Worm (Caenorhabditis elegans) whole organism, late embryonic: ENCODE measurements around the gene R08A2.2.
A peak's percentile ranks its signal among the peaks of the same experiment; 100 is the strongest.

Source experiments
- K02D7.2 ChIP-seq: sonication (generic microtip); optimal IDR thresholded peaks from 2 replicates; lab custom pipeline; 2017; ENCODE audit warnings: mild to moderate bottlenecking, missing genetic modification characterization, missing compliant biosample characterization
- K09A11.1 ChIP-seq: sonication (generic microtip); optimal IDR thresholded peaks from 2 replicates; lab custom pipeline; 2017; ENCODE audit warnings: antibody characterized with exemption, mild to moderate bottlenecking, missing genetic modification characterization, missing compliant biosample characterization; ENCODE audit not compliant: insufficient read depth
- T23F11.4 ChIP-seq: fragments of 200-800 bp; sonication (Bioruptor generic); optimal IDR thresholded peaks from 2 replicates; lab custom pipeline; 2018; ENCODE audit warnings: mild to moderate bottlenecking, missing genetic modification characterization, missing compliant biosample characterization
- Y22D7AL.16 ChIP-seq: sonication (generic microtip); optimal IDR thresholded peaks from 2 replicates; lab custom pipeline; 2016; ENCODE audit warnings: missing genetic modification characterization, missing compliant biosample characterization
- ahr-1 ChIP-seq: sonication (generic microtip); optimal IDR thresholded peaks from 2 replicates; lab custom pipeline; 2016; ENCODE audit warnings: missing genetic modification characterization, missing compliant biosample characterization
- ceh-14 ChIP-seq: sonication (generic microtip); optimal IDR thresholded peaks from 2 replicates; lab custom pipeline; 2016; ENCODE audit warnings: missing genotype, missing genetic modification characterization, missing compliant biosample characterization
- ceh-19 ChIP-seq: fragments of 200-800 bp; sonication (Bioruptor generic); optimal IDR thresholded peaks from 2 replicates; lab custom pipeline; 2018; ENCODE audit warnings: mild to moderate bottlenecking, missing genetic modification characterization, missing compliant biosample characterization
- ceh-22 ChIP-seq: sonication (generic microtip); optimal IDR thresholded peaks from 2 replicates; lab custom pipeline; 2017; ENCODE audit warnings: missing biosample characterization, missing genetic modification characterization
- ceh-24 ChIP-seq: sonication (generic microtip); optimal IDR thresholded peaks from 2 replicates; lab custom pipeline; 2016; ENCODE audit warnings: mild to moderate bottlenecking, missing genetic modification characterization, missing compliant biosample characterization
- ceh-30 ChIP-seq: fragments of 150-350 bp; optimal IDR thresholded peaks from 2 replicates; lab custom pipeline; 2014; ENCODE audit warnings: missing biosample characterization, missing genetic modification characterization
- ceh-34 ChIP-seq: sonication (generic microtip); optimal IDR thresholded peaks from 2 replicates; lab custom pipeline; 2016; ENCODE audit warnings: mild to moderate bottlenecking, missing genetic modification characterization, missing compliant biosample characterization
- ceh-6 ChIP-seq: fragments of 200-800 bp; sonication (Bioruptor generic); optimal IDR thresholded peaks from 2 replicates; lab custom pipeline; 2018; ENCODE audit warnings: mild to moderate bottlenecking, missing genetic modification characterization, missing compliant biosample characterization
- ceh-9 ChIP-seq: sonication (generic microtip); optimal IDR thresholded peaks from 2 replicates; lab custom pipeline; 2016; ENCODE audit warnings: mild to moderate bottlenecking, missing genetic modification characterization, inconsistent platforms, missing compliant biosample characterization
- dmd-4 ChIP-seq: sonication (generic microtip); optimal IDR thresholded peaks from 2 replicates; lab custom pipeline; 2016; ENCODE audit warnings: borderline replicate concordance, missing genetic modification characterization, missing compliant biosample characterization
- elt-4 ChIP-seq: sonication (generic microtip); optimal IDR thresholded peaks from 2 replicates; lab custom pipeline; 2016; ENCODE audit warnings: missing genetic modification characterization, missing compliant biosample characterization
- ets-4 ChIP-seq: sonication (generic microtip); optimal IDR thresholded peaks from 2 replicates; lab custom pipeline; 2016; ENCODE audit warnings: missing genetic modification characterization, missing compliant biosample characterization
- eyg-1 ChIP-seq: sonication (generic microtip); optimal IDR thresholded peaks from 2 replicates; lab custom pipeline; 2016; ENCODE audit warnings: missing genotype, missing genetic modification characterization, missing compliant biosample characterization
- fax-1 ChIP-seq: sonication (generic microtip); optimal IDR thresholded peaks from 2 replicates; lab custom pipeline; 2016; ENCODE audit warnings: missing genotype, missing genetic modification characterization, missing compliant biosample characterization
- fkh-6 ChIP-seq: sonication (generic microtip); optimal IDR thresholded peaks from 2 replicates; lab custom pipeline; 2016; ENCODE audit warnings: missing genetic modification characterization, missing compliant biosample characterization
- hlh-13 ChIP-seq: fragments of 200-800 bp; sonication (Bioruptor generic); optimal IDR thresholded peaks from 2 replicates; lab custom pipeline; 2018; ENCODE audit warnings: mild to moderate bottlenecking, missing genetic modification characterization, missing compliant biosample characterization
- hlh-15 ChIP-seq: sonication (generic microtip); optimal IDR thresholded peaks from 2 replicates; lab custom pipeline; 2016; ENCODE audit warnings: missing genetic modification characterization, missing compliant biosample characterization
- hlh-30 ChIP-seq: sonication (generic microtip); optimal IDR thresholded peaks from 2 replicates; lab custom pipeline; 2017; ENCODE audit warnings: antibody characterized with exemption, missing genetic modification characterization, missing compliant biosample characterization; ENCODE audit not compliant: insufficient read depth
- hlh-6 ChIP-seq: sonication (generic microtip); optimal IDR thresholded peaks from 2 replicates; lab custom pipeline; 2016; ENCODE audit warnings: missing genotype, missing genetic modification characterization, missing compliant biosample characterization
- hlh-8 ChIP-seq: sonication (generic microtip); optimal IDR thresholded peaks from 2 replicates; lab custom pipeline; 2016; ENCODE audit warnings: missing genotype, missing genetic modification characterization, missing compliant biosample characterization
- lin-11 ChIP-seq: fragments of 200-800 bp; sonication (Bioruptor generic); optimal IDR thresholded peaks from 2 replicates; lab custom pipeline; 2018; ENCODE audit warnings: mild to moderate bottlenecking, missing genetic modification characterization, missing compliant biosample characterization
- madf-2 ChIP-seq: sonication (generic microtip); optimal IDR thresholded peaks from 2 replicates; lab custom pipeline; 2017; ENCODE audit warnings: missing genetic modification characterization, missing compliant biosample characterization
- nfya-1 ChIP-seq: sonication (generic microtip); optimal IDR thresholded peaks from 2 replicates; lab custom pipeline; 2017; ENCODE audit warnings: missing genetic modification characterization, mild to moderate bottlenecking, missing compliant biosample characterization, antibody characterized with exemption, moderate library complexity
- nhr-232 ChIP-seq: sonication (generic microtip); optimal IDR thresholded peaks from 2 replicates; lab custom pipeline; 2016; ENCODE audit warnings: missing genetic modification characterization, missing compliant biosample characterization
- npax-4 ChIP-seq: sonication (generic microtip); optimal IDR thresholded peaks from 2 replicates; lab custom pipeline; 2016; ENCODE audit warnings: missing genetic modification characterization, missing compliant biosample characterization
- odd-2 ChIP-seq: sonication (generic microtip); optimal IDR thresholded peaks from 2 replicates; lab custom pipeline; 2017; ENCODE audit warnings: antibody characterized with exemption, mild to moderate bottlenecking, missing genetic modification characterization, missing compliant biosample characterization
- pag-3 ChIP-seq: sonication (generic microtip); optimal IDR thresholded peaks from 2 replicates; lab custom pipeline; 2016; ENCODE audit warnings: missing compliant biosample characterization, missing genetic modification characterization, borderline replicate concordance
- pat-9 ChIP-seq: fragments of 200-800 bp; sonication (Bioruptor generic); optimal IDR thresholded peaks from 2 replicates; lab custom pipeline; 2018; ENCODE audit warnings: mild to moderate bottlenecking, missing genetic modification characterization, moderate library complexity, missing compliant biosample characterization
- pha-2 ChIP-seq: sonication (generic microtip); optimal IDR thresholded peaks from 2 replicates; lab custom pipeline; 2017; ENCODE audit warnings: mild to moderate bottlenecking, missing genetic modification characterization, missing compliant biosample characterization
- pqm-1 ChIP-seq: sonication (generic microtip); optimal IDR thresholded peaks from 2 replicates; lab custom pipeline; 2016; ENCODE audit warnings: missing genetic modification characterization, missing compliant biosample characterization
- pros-1 ChIP-seq: fragments of 150-350 bp; optimal IDR thresholded peaks from 2 replicates; lab custom pipeline; 2014; ENCODE audit warnings: missing biosample characterization, missing genetic modification reagents, missing genetic modification characterization
- sdc-2 ChIP-seq: sonication (generic microtip); optimal IDR thresholded peaks from 2 replicates; lab custom pipeline; 2016; ENCODE audit warnings: missing genotype, missing genetic modification characterization, missing compliant biosample characterization
- sox-2 ChIP-seq: fragments of 200-800 bp; sonication (Bioruptor generic); IDR thresholded peaks from 2 replicates; pipeline ENCODE4 v1.3.6; 2022; ENCODE audit warnings: missing genetic modification reagents, missing genetic modification characterization, missing compliant biosample characterization
- sox-4 ChIP-seq: sonication (generic microtip); optimal IDR thresholded peaks from 2 replicates; lab custom pipeline; 2017; ENCODE audit warnings: mild to moderate bottlenecking, missing genetic modification characterization, inconsistent platforms, missing compliant biosample characterization
- tbx-2 ChIP-seq: sonication (generic microtip); optimal IDR thresholded peaks from 2 replicates; lab custom pipeline; 2016; ENCODE audit warnings: missing genetic modification characterization, missing compliant biosample characterization
- tbx-7 ChIP-seq: sonication (generic microtip); optimal IDR thresholded peaks from 2 replicates; lab custom pipeline; 2016; ENCODE audit warnings: missing genotype, missing genetic modification characterization, missing compliant biosample characterization
- ttx-3 ChIP-seq: sonication (generic microtip); optimal IDR thresholded peaks from 2 replicates; lab custom pipeline; 2016; ENCODE audit warnings: missing genetic modification reagents, missing genetic modification characterization, missing compliant biosample characterization
- unc-3 ChIP-seq, 2 experiments: fragments of 200-800 bp in 1 of 2; sonication (Bioruptor generic) in 1 of 2; sonication (generic microtip) in 1 of 2; conservative IDR thresholded peaks in 1 of 2; optimal IDR thresholded peaks in 1 of 2; 2 replicates each; pipeline versions ENCODE4 v1.3.6 to Lab custom; 2016 to 2022; ENCODE audit warnings: missing compliant biosample characterization in 2 of 2, missing genetic modification characterization in 2 of 2, missing genetic modification reagents in 1 of 2
- unc-42 ChIP-seq: sonication (generic microtip); optimal IDR thresholded peaks from 2 replicates; lab custom pipeline; 2016; ENCODE audit warnings: missing genotype, missing genetic modification characterization, missing compliant biosample characterization
- unc-55 ChIP-seq: sonication (generic microtip); optimal IDR thresholded peaks from 2 replicates; lab custom pipeline; 2017; ENCODE audit warnings: missing biosample characterization, missing genetic modification reagents, missing genetic modification characterization
- unc-86 ChIP-seq: sonication (generic microtip); optimal IDR thresholded peaks from 2 replicates; lab custom pipeline; 2016; ENCODE audit warnings: missing genetic modification characterization, missing compliant biosample characterization
- ztf-16 ChIP-seq: sonication (generic microtip); optimal IDR thresholded peaks from 2 replicates; lab custom pipeline; 2017; ENCODE audit warnings: missing genetic modification characterization, missing compliant biosample characterization

Gene R08A2.2

DNA sequence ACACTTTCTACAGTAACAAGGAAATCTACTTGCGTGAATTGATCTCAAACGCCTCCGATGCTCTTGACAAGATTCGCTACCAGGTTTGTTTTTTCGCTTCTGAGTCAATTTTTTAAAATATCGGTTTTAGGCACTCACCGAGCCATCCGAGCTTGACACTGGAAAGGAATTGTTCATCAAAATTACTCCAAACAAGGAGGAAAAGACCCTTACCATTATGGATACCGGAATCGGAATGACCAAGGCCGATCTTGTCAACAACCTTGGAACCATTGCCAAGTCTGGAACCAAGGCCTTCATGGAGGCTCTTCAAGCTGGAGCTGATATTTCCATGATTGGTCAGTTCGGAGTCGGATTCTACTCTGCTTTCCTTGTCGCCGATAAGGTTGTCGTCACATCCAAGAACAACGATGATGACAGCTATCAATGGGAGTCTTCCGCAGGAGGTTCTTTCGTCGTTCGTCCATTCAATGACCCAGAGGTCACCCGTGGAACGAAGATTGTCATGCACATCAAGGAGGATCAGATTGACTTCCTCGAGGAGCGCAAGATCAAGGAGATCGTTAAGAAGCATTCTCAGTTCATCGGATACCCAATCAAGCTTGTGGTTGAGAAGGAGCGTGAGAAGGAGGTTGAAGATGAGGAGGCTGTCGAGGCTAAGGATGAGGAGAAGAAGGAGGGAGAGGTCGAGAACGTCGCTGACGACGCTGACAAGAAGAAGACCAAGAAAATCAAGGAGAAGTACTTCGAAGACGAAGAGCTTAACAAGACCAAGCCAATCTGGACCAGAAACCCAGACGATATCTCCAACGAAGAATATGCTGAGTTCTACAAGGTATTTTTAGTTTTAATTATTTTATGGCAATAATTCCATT lies 29.0 kb downstream of the R08A2.2 start:
- TF ChIP-seq dmd-4 (tag; lab: Kevin White, UChicago) (no peak), eyg-1 (tag; lab: Kevin White, UChicago) (no peak), ceh-24 (tag; lab: Kevin White, UChicago) (no peak), hlh-8 (tag; lab: Kevin White, UChicago) (no peak), pqm-1 (tag; lab: Kevin White, UChicago) (peak; percentile 4), nhr-232 (tag; lab: Kevin White, UChicago) (no peak), pha-2 (tag; lab: Kevin White, UChicago) (no peak), ztf-16 (no peak), ceh-30 (tag; lab: Kevin White, UChicago) (no peak), fkh-6 (tag; lab: Kevin White, UChicago) (no peak), hlh-6 (peak; percentile 8), odd-2 (tag; lab: Kevin White, UChicago) (no peak), ceh-34 (tag; lab: Kevin White, UChicago) (no peak), pros-1 (no peak)

DNA sequence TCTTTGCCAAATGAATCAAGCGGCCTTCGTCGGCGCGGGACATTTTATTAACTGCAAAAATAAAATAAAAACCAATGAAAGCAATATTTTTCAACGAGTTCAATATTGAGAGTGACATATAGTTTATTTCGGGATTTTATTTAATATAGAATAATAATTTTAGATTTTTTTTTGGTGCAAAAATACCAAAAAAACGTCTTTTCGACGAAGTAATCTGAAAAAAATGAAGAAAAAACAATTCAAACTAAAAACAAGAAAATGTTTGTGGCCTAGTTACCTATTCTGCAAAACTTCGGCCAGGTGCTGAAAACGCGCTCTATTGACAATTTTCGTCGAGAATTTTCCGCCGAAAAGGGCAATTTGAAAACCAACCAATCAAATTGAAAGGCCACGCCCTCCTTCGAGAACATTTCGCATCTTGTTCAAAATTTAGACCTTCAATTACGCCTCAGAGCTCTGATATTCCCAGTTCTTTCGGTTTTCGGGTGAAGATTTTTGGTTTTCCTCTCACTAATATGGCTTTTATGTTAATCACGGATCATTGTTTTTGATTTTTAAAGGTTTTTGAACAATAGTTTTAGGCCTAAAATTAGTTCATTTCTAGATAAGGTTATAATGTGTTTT lies 30.0 kb downstream of the R08A2.2 start, which contains the start of gene C47E8.4:
Gene C47E8.4 (minus strand): TSS at position 51 of the 624 bp plus-strand sequence.
- TF ChIP-seq fax-1 (tag; lab: Kevin White, UChicago) (peak; percentile 73), npax-4 (tag; lab: Kevin White, UChicago) (no peak), lin-11 (tag; lab: Kevin White, UChicago) (no peak), K09A11.1 (tag; lab: Kevin White, UChicago) (peak; percentile 25), madf-2 (tag; lab: Kevin White, UChicago) (no peak), hlh-13 (GFP tag; lab: Kevin White, UChicago) (no peak), Y22D7AL.16 (tag; lab: Kevin White, UChicago) (no peak), sox-4 (tag; lab: Kevin White, UChicago) (no peak), pag-3 (tag; lab: Kevin White, UChicago) (no peak), pros-1 (peak; percentile 64), ets-4 (peak; percentile 94), ceh-6 (no peak), T23F11.4 (GFP tag; lab: Kevin White, UChicago) (no peak), unc-42 (tag; lab: Kevin White, UChicago) (peak; percentile 96), ceh-19 (GFP tag; lab: Kevin White, UChicago) (no peak), hlh-15 (tag; lab: Kevin White, UChicago) (no peak), nfya-1 (tag; lab: Kevin White, UChicago) (peak; percentile 100), ahr-1 (tag; lab: Kevin White, UChicago) (no peak), unc-55 (GFP tag; lab: Kevin White, UChicago) (peak; percentile 81), unc-3 (GFP tag; conservative IDR thresholded peaks at IDR 0.05; lab: Robert Waterston, UW) (0 out of 2 replicates have a peak, but pooled peaks have one; percentile 17), unc-3 (tag; optimal IDR thresholded peaks at IDR 0.05; lab: Kevin White, UChicago) (peak; percentile 72), sox-2 (peak; percentile 49), elt-4 (tag; lab: Kevin White, UChicago) (no peak), ttx-3 (tag; lab: Kevin White, UChicago) (peak; percentile 47), dmd-4 (tag; lab: Kevin White, UChicago) (no peak), odd-2 (tag; lab: Kevin White, UChicago) (no peak), nhr-232 (tag; lab: Kevin White, UChicago) (no peak), tbx-7 (peak; percentile 95), hlh-6 (no peak), tbx-2 (tag; lab: Kevin White, UChicago) (peak; percentile 97), ceh-9 (tag; lab: Kevin White, UChicago) (no peak), hlh-30 (peak; percentile 33), ceh-14 (tag; lab: Kevin White, UChicago) (peak; percentile 86), hlh-8 (tag; lab: Kevin White, UChicago) (peak; percentile 92), sdc-2 (tag; lab: Kevin White, UChicago) (peak; percentile 64), pat-9 (no peak), unc-86 (tag; lab: Kevin White, UChicago) (peak; percentile 82), ceh-30 (tag; lab: Kevin White, UChicago) (peak; percentile 87), ceh-22 (no peak), K02D7.2 (no peak)
